Fruit fly (Drosophila melanogaster) ovary, adult (tissue): Measurements from ENCODE around the gene Mrp4.
A peak's percentile ranks its signal among the peaks of the same experiment; 100 is the strongest.

Experiments
- CG17801 ChIP-seq: fragments of 200-800 bp; optimal IDR thresholded peaks from 2 replicates; lab custom pipeline; 2019; ENCODE audit warnings: missing biosample characterization, mild to moderate bottlenecking, missing genetic modification characterization, moderate library complexity; ENCODE audit not compliant: partially characterized antibody

The Mrp4 gene

dm6 chr3R:11616219-11616618, 47.2 kb downstream of the Mrp4 start:
- TF ChIP-seq CG17801 (GFP tag; lab: Kevin White, UChicago), result no peak

- TF ChIP-seq CG17801 (GFP tag; lab: Kevin White, UChicago), result no peak
These were observed 48.3 kb downstream of the Mrp4 start for dm6 chr3R:11617363-11617762.

- TF ChIP-seq CG17801 (GFP tag; lab: Kevin White, UChicago), result no peak
These were observed 48.8 kb downstream of the Mrp4 start for dm6 chr3R:11617849-11618248.

dm6 chr3R:11618879-11619278, 49.8 kb downstream of the Mrp4 start:
- no peak for TF ChIP-seq CG17801 (GFP tag; lab: Kevin White, UChicago)

- TF ChIP-seq CG17801 (GFP tag; lab: Kevin White, UChicago), result peak; percentile 45
These were observed 50.8 kb downstream of the Mrp4 start, which contains the start of the genes Jupiter and CG14710 for dm6 chr3R:11619709-11620409. Jupiter (minus strand) TSS chr3R:11619906. CG14710 (plus strand) TSS chr3R:11620090.

- TF ChIP-seq CG17801 (GFP tag; lab: Kevin White, UChicago), result peak; percentile 86
These were observed 54.0 kb downstream of the Mrp4 start, which contains the start of gene CG14711 for dm6 chr3R:11623025-11623424. CG14711 (plus strand) TSS chr3R:11623339.
